Fruit fly (Drosophila melanogaster): ENCODE results near the gene MSAmiP.

The MSAmiP gene

DNA sequence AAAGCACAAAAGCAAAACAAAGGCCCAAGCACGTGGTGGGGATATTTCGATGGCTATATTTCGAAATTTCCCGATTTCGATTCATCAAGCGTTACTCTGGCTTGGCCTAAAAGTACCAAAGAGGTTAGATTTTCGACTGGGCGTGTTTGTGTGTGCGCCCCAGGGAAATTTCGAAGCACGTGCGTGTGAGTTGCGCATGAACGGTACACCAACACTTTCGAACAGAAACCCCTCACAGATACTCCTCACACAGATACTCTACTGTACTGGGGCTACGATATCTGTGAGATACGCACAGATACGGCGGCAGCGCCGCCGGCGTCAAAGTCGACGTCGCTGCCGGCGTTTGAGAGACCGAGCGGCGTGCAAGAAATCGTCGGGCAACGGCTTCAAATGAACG, 46.3 kb downstream of the MSAmiP start:
- TF ChIP-seq kay (GFP tag; ENCODE audit: borderline replicate concordance), result no peak
- no peak for TF ChIP-seq ovo (GFP tag; optimal IDR thresholded peaks at IDR 0.05)
- TF ChIP-seq pad (GFP tag; optimal IDR thresholded peaks at IDR 0.05), result peak; percentile 3
- no peak for TF ChIP-seq CG33017 (tag; optimal IDR thresholded peaks at IDR 0.05)

- TF ChIP-seq CG12768 (GFP tag; optimal IDR thresholded peaks at IDR 0.05), result no peak
- TF ChIP-seq Mnt (GFP tag; optimal IDR thresholded peaks at IDR 0.05), result no peak
- TF ChIP-seq tj (GFP tag; optimal IDR thresholded peaks at IDR 0.05), result no peak
- TF ChIP-seq CG5204 (GFP tag; optimal IDR thresholded peaks at IDR 0.05), result no peak
- TF ChIP-seq kay (GFP tag; ENCODE audit: borderline replicate concordance), result no peak
- no peak for TF ChIP-seq toe (GFP tag; optimal IDR thresholded peaks at IDR 0.05)
- no peak for TF ChIP-seq cic (GFP tag; optimal IDR thresholded peaks at IDR 0.05)
- no peak for TF ChIP-seq pad (GFP tag; optimal IDR thresholded peaks at IDR 0.05)
Observed at dm6 chr3R:16848646-16849045, 47.4 kb downstream of the MSAmiP start.

dm6 chr3R:16847245-16847644, 48.8 kb downstream of the MSAmiP start:
- TF ChIP-seq CG12768 (GFP tag; optimal IDR thresholded peaks at IDR 0.05) (no peak), pad (GFP tag; optimal IDR thresholded peaks at IDR 0.05) (peak; percentile 15)

- TF ChIP-seq pad (GFP tag; optimal IDR thresholded peaks at IDR 0.05) (no peak), Mnt (GFP tag; optimal IDR thresholded peaks at IDR 0.05) (no peak), cic (GFP tag; optimal IDR thresholded peaks at IDR 0.05) (no peak), ovo (GFP tag; optimal IDR thresholded peaks at IDR 0.05) (no peak)
Observed at dm6 chr3R:16843472-16843871, 52.6 kb downstream of the MSAmiP start.

DNA sequence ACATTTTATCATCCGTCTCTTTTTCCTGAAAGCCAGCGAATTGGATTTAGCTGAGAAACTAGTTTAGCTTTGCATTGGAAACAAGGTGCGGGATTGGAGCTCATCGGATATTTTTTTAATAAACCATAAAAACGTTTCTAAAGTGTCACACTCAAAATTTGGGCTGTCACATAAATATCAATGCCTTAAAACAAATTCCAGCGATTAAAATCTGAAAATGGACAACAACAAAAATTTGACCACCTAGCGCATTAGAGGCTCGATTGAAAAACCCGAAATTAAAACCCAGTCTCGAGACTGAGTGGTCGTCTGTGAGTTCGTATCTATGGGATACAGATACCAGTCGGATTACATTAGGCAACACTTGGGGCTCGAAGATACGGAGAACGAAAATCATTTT, 53.6 kb downstream of the MSAmiP start:
- TF ChIP-seq toe (GFP tag; optimal IDR thresholded peaks at IDR 0.05), result no peak
- TF ChIP-seq bab1 (GFP tag; optimal IDR thresholded peaks at IDR 0.05), result no peak
- no peak for TF ChIP-seq kay (GFP tag; ENCODE audit: borderline replicate concordance)
- TF ChIP-seq pad (GFP tag; optimal IDR thresholded peaks at IDR 0.05), result no peak
- no peak for TF ChIP-seq CG5204 (GFP tag; optimal IDR thresholded peaks at IDR 0.05)
- no peak for TF ChIP-seq Mnt (GFP tag; optimal IDR thresholded peaks at IDR 0.05)
- TF ChIP-seq CG1620 (GFP tag; optimal IDR thresholded peaks at IDR 0.05), result no peak
- TF ChIP-seq CG14711 (tag; optimal IDR thresholded peaks at IDR 0.05), result no peak
- no peak for TF ChIP-seq Hr96 (GFP tag; optimal IDR thresholded peaks at IDR 0.05)
- TF ChIP-seq Crg-1 (GFP tag; optimal IDR thresholded peaks at IDR 0.05), result no peak

DNA sequence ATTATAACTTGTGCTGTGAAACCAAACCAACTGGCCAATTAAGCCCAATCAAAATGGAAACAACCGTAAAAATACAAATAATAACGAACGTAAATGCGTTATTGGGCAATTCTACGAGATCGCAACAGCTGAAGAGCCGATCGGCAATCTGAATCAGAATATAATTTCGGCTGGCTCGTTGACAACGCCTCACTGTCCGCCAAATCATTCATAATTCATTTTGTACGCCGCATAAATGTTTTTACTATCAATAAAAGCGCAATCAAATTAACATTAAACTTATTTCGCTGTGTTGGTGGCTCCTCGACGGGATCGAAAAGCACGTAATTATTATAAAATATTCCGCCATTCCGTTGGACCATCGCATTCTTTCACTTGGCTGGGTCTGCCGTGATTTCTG, 55.3 kb downstream of the MSAmiP start:
- no peak for TF ChIP-seq Hr96 (GFP tag; optimal IDR thresholded peaks at IDR 0.05)

DNA sequence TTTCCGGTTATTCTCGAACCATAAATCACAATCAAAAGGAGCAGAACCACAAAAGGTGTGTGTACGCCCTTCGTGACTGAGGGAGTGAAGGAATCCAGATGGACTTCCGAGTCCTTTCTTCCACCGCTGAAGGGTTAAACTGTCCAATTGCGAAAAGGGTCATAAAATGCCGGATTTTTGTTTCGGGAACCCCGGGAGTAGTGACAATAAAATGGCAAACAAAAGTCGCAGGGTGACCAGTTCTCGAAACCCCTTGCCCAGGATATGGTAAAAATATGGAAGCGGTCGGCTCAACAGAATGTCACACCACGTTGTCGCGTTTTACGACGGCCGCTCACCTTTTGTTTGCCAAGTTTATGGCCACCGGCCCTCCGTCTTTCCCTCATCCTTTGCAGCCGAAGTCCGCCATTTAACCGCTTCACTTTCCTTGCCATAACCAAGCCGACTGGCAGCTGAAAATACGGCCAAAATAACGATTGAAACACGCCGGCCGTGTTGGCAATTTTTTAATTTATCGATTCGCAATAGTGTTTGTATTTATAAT, 56.5 kb downstream of the MSAmiP start:
- no peak for TF ChIP-seq toe (GFP tag; optimal IDR thresholded peaks at IDR 0.05)
- TF ChIP-seq ovo (GFP tag; optimal IDR thresholded peaks at IDR 0.05), result no peak
- no peak for TF ChIP-seq CG7101 (tag; optimal IDR thresholded peaks at IDR 0.05)
- no peak for TF ChIP-seq cnc (optimal IDR thresholded peaks at IDR 0.05)
- no peak for TF ChIP-seq Crg-1 (GFP tag; optimal IDR thresholded peaks at IDR 0.05)
- TF ChIP-seq CG11617 (GFP tag; optimal IDR thresholded peaks at IDR 0.05), result no peak
- no peak for TF ChIP-seq CG14711 (tag; optimal IDR thresholded peaks at IDR 0.05)
- TF ChIP-seq kay (GFP tag; ENCODE audit: borderline replicate concordance), result no peak
- TF ChIP-seq CG7045 (GFP tag; optimal IDR thresholded peaks at IDR 0.05), result no peak
- TF ChIP-seq Hr96 (GFP tag; optimal IDR thresholded peaks at IDR 0.05), result no peak
- no peak for TF ChIP-seq CG33017 (tag; optimal IDR thresholded peaks at IDR 0.05)
- no peak for TF ChIP-seq Mnt (GFP tag; optimal IDR thresholded peaks at IDR 0.05)

- TF ChIP-seq Crg-1 (GFP tag; optimal IDR thresholded peaks at IDR 0.05), result no peak
- no peak for TF ChIP-seq CG7101 (tag; optimal IDR thresholded peaks at IDR 0.05)
Observed at dm6 chr3R:16837583-16838198, 58.4 kb downstream of the MSAmiP start.

dm6 chr3R:16836021-16836420, 60.1 kb downstream of the MSAmiP start:
- no peak for TF ChIP-seq CG12768 (GFP tag; optimal IDR thresholded peaks at IDR 0.05)
- TF ChIP-seq Clk (GFP tag; optimal IDR thresholded peaks at IDR 0.05), result no peak
- no peak for TF ChIP-seq CG5204 (GFP tag; optimal IDR thresholded peaks at IDR 0.05)
- no peak for TF ChIP-seq cic (GFP tag; optimal IDR thresholded peaks at IDR 0.05)
- TF ChIP-seq CG7045 (GFP tag; optimal IDR thresholded peaks at IDR 0.05), result no peak
- TF ChIP-seq CG14711 (tag; optimal IDR thresholded peaks at IDR 0.05), result no peak
- TF ChIP-seq CG11617 (GFP tag; optimal IDR thresholded peaks at IDR 0.05), result no peak

Data from whole organism, adult.